Worm (Caenorhabditis elegans): ENCODE results near the gene C26E1.1.

DNA sequence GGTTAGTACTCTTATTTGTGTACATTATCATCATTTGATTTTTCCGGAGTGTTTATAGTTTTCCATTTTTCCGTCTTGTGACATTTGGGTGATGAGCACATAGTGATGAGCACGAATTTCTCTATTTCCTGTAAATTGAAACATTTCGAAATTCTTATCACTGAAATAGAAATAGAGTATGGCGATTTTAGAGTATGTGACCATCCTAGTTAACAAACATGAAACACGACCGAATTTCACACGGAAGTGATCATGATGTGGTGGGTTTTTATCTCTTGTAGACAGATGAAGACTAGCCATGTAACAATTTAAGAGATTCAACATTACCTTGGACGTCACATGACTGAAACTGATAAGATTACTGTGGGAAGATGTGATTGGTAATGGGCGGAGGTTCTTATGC lies 28.1 kb upstream of the C26E1.1 start:
- TF ChIP-seq C34F6.9 (tag; optimal IDR thresholded peaks at IDR 0.05) (no peak), elt-3 (tag; optimal IDR thresholded peaks at IDR 0.05) (no peak), unc-62 (GFP tag; optimal IDR thresholded peaks at IDR 0.05) (no peak), lin-13 (GFP tag; optimal IDR thresholded peaks at IDR 0.05) (no peak), ztf-11 (tag; optimal IDR thresholded peaks at IDR 0.05) (no peak), lin-11 (tag; optimal IDR thresholded peaks at IDR 0.05) (no peak)

All from whole organism, L2 larva.